Worm (Caenorhabditis elegans) whole organism, L1 larva: ENCODE results near the gene set-17.

Source experiments
- ces-1 ChIP-seq: fragments of 150-350 bp; optimal IDR thresholded peaks from 2 replicates; lab custom pipeline; 2014; ENCODE audit warnings: missing biosample characterization, missing genetic modification reagents, missing genetic modification characterization
- egl-27 ChIP-seq, 2 experiments: fragments of 150-350 bp in 1 of 2; sonication (generic microtip); optimal IDR thresholded peaks; 3 replicates each; lab custom pipeline; 2017 to 2018; ENCODE audit warnings: missing biosample characterization in 2 of 2, missing genetic modification characterization in 2 of 2, missing genetic modification reagents in 2 of 2
- elt-3 ChIP-seq, 6 experiments: fragments of 150-350 bp in 1 of 6; sonication (generic microtip); optimal IDR thresholded peaks; 2 replicates each; lab custom pipeline; 2017 to 2018; ENCODE audit warnings: missing biosample characterization in 6 of 6, missing genetic modification characterization in 6 of 6, inconsistent platforms in 1 of 6
- hlh-17 ChIP-seq: fragments of 200-800 bp; sonication (Bioruptor generic); optimal IDR thresholded peaks from 2 replicates; lab custom pipeline; 2018; ENCODE audit warnings: missing genetic modification characterization, mild to moderate bottlenecking, missing compliant biosample characterization, moderate library complexity, borderline replicate concordance
- irx-1 ChIP-seq: sonication (generic microtip); optimal IDR thresholded peaks from 2 replicates; lab custom pipeline; 2016; ENCODE audit warnings: missing genetic modification characterization, missing compliant biosample characterization
- lin-13 ChIP-seq: fragments of 150-350 bp; optimal IDR thresholded peaks from 2 replicates; lab custom pipeline; 2014; ENCODE audit warnings: missing biosample characterization, missing genetic modification reagents, missing genetic modification characterization
- lin-39 ChIP-seq: fragments of 150-350 bp; optimal IDR thresholded peaks from 2 replicates; lab custom pipeline; 2014; ENCODE audit warnings: missing biosample characterization, missing genetic modification reagents, missing genetic modification characterization
- lir-3 ChIP-seq: sonication (generic microtip); optimal IDR thresholded peaks from 2 replicates; lab custom pipeline; 2016; ENCODE audit warnings: mild to moderate bottlenecking, missing genetic modification characterization, moderate library complexity, missing compliant biosample characterization; ENCODE audit not compliant: poor library complexity
- nhr-71 ChIP-seq: sonication (generic microtip); optimal IDR thresholded peaks from 2 replicates; lab custom pipeline; 2016; ENCODE audit warnings: mild to moderate bottlenecking, missing genetic modification characterization, moderate library complexity, missing compliant biosample characterization
- pag-3 ChIP-seq: sonication (generic microtip); optimal IDR thresholded peaks from 2 replicates; lab custom pipeline; 2017; ENCODE audit warnings: missing genetic modification characterization, mild to moderate bottlenecking, missing compliant biosample characterization, antibody characterized with exemption, borderline replicate concordance; ENCODE audit not compliant: insufficient read depth
- unc-130 ChIP-seq: fragments of 150-350 bp; optimal IDR thresholded peaks from 2 replicates; lab custom pipeline; 2017; ENCODE audit warnings: missing biosample characterization, missing genetic modification characterization, inconsistent platforms

DNA sequence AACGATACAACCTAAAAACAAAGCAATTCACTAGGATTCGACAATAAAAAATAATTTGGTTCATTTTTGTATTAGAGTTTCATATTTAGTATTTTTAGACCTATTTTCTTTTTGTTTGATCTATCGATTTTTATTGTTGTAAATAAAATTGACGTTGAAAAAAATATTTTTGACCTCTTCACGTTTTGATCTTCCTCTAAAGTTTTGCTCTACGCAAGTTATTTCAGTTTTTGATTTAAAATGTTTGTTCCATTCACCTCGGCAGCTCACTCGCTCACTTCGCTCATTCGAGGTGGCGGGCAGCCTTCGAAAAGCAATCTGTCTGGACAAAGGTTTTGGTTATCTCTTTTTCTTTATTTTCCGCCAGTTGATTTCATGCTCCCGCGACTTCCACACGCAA is 9.5 kb downstream of the set-17 start, which contains the start of gene enol-1:
- TF ChIP-seq unc-130 (tag; lab: Kevin White, UChicago) (no peak), ces-1 (GFP tag; lab: Kevin White, UChicago) (no peak), lin-39 (tag; lab: Kevin White, UChicago) (no peak), irx-1 (no peak), egl-27 (tag; optimal IDR thresholded peaks at IDR 0.05; lab: Kevin White, UChicago) (no peak), hlh-17 (GFP tag; lab: Kevin White, UChicago) (no peak), lin-13 (GFP tag; lab: Kevin White, UChicago) (no peak), nhr-71 (tag; lab: Kevin White, UChicago) (no peak), lir-3 (tag; lab: Kevin White, UChicago) (no peak), elt-3 (tag; optimal IDR thresholded peaks at IDR 0.05; lab: Kevin White, UChicago) (no peak), pag-3 (no peak)
